Fruit fly (Drosophila melanogaster): ENCODE results near the gene CG31668.

DNA sequence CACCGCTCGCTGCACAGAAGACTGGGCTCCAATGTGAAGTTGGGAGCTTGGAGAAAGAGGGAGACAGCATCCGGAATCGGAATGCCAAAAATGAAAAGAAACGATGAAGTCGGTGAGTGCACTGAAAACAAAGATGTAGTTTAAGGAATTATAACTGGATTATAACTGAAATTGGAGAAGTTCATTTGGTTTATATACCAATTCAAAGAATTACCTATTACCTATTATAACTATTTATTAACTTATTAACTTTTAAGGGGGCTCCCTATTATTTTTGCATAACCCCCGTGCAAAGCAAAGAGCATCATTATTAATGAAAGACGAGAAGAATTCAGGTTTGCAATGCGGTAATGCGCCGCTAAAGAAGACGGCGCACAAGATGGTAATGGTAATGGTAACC, 21.3 kb downstream of the CG31668 start:
- TF ChIP-seq Dll (optimal IDR thresholded peaks at IDR 0.05) (no peak), pan (optimal IDR thresholded peaks at IDR 0.05) (no peak), CG8478 (optimal IDR thresholded peaks at IDR 0.05) (no peak)

Measured in whole organism.